Fruit fly (Drosophila melanogaster): ENCODE measurements around the gene CG8668.

dm6 chr2L:8095176-8095575, 31.6 kb upstream of the CG8668 start:
- TF ChIP-seq h (optimal IDR thresholded peaks at IDR 0.05) (no peak), psq (optimal IDR thresholded peaks at IDR 0.05) (no peak), Sin3A (optimal IDR thresholded peaks at IDR 0.05) (no peak), ttk (optimal IDR thresholded peaks at IDR 0.05) (no peak)
